Worm (Caenorhabditis elegans): Measurements from ENCODE around the gene idpa-2.

idpa-2 gene

DNA sequence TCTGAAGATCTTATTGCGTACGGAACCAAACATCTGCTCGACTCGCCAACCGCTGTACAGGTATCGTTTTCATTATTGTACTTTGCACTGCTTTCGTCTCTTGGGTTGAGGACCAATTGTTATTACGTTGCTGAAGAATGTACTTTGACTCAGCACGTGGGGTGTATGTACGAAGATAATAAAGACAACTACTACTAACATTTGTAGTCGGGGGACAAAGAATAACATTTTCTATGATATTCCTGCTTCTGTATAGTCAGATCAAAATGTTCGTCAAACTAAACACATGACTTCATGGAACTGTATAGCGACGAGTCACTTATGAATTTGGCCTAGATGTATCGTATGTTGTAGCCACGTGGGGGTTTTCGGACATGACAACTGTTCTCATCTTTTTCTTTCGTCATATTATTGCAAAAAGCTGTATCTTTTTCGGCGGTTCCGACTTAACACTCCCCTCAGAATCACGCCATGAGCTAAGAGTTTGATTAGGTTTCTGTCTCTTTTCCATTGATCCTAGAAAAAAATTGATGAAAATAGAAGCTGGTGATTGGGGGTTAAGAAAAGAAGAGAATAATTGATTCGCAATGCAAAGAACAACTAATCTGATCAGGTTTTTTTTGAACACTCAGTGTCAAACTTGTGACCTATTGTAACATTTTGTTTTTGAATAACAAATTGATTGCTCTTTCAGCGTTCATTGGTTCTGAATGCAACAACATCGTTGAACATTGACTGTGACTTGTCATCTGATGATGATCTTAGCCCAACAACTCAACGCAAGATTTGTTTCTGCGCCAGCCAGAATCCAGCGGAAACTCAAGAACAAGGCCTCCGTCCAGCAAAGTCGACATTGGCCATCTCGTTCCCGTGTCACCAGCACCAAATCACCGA lies 47.7 kb downstream of the idpa-2 start (continued):
- TF ChIP-seq ceh-63 (GFP tag; optimal IDR thresholded peaks at IDR 0.05) = no peak
- no peak for TF ChIP-seq fkh-10 (GFP tag; optimal IDR thresholded peaks at IDR 0.05)
- no peak for TF ChIP-seq xbp-1 (tag; optimal IDR thresholded peaks at IDR 0.05)
- TF ChIP-seq unc-98 (GFP tag; IDR thresholded peaks at IDR 0.05) = no peak
- TF ChIP-seq Y116A8C.19 (tag; optimal IDR thresholded peaks at IDR 0.05; ENCODE audit: borderline replicate concordance) = no peak
- TF ChIP-seq hlh-17 (GFP tag; optimal IDR thresholded peaks at IDR 0.05; ENCODE audit: borderline replicate concordance) = no peak
- no peak for TF ChIP-seq nhr-11 (tag; optimal IDR thresholded peaks at IDR 0.05)
- peak; percentile 36 for TF ChIP-seq blmp-1 (tag; optimal IDR thresholded peaks at IDR 0.05)
- TF ChIP-seq zip-4 (GFP tag; optimal IDR thresholded peaks at IDR 0.05) = no peak
- no peak for TF ChIP-seq nhr-237 (tag; optimal IDR thresholded peaks at IDR 0.05)
- peak; percentile 24 for TF ChIP-seq nhr-47 (tag; optimal IDR thresholded peaks at IDR 0.05)
- TF ChIP-seq unc-30 (tag; optimal IDR thresholded peaks at IDR 0.05) = no peak
- TF ChIP-seq unc-130 (tag; optimal IDR thresholded peaks at IDR 0.05) = peak; percentile 52
- TF ChIP-seq snpc-4 (tag; optimal IDR thresholded peaks at IDR 0.05) = no peak
- peak; percentile 1 for TF ChIP-seq mep-1 (tag; optimal IDR thresholded peaks at IDR 0.05)
- no peak for TF ChIP-seq alr-1 (tag; optimal IDR thresholded peaks at IDR 0.05; ENCODE audit: borderline replicate concordance)
- peak; percentile 62 for TF ChIP-seq nhr-71 (tag; optimal IDR thresholded peaks at IDR 0.05)
- no peak for TF ChIP-seq nhr-77 (tag; optimal IDR thresholded peaks at IDR 0.05)
- no peak for TF ChIP-seq efl-1 (optimal IDR thresholded peaks at IDR 0.05)
- TF ChIP-seq efl-1 (GFP tag; optimal IDR thresholded peaks at IDR 0.05 in 1 of 2) = peak in 1 of 2 experiments; percentile 91
- TF ChIP-seq ceh-82 (tag; optimal IDR thresholded peaks at IDR 0.05) = no peak
- no peak for TF ChIP-seq egl-13 (tag; optimal IDR thresholded peaks at IDR 0.05)
- TF ChIP-seq ceh-88 (GFP tag; IDR thresholded peaks at IDR 0.05) = no peak
- TF ChIP-seq dpl-1 (GFP tag; optimal IDR thresholded peaks at IDR 0.05) = no peak
- no peak for TF ChIP-seq aha-1 (tag; optimal IDR thresholded peaks at IDR 0.05)
- TF ChIP-seq C04F5.9 (tag; optimal IDR thresholded peaks at IDR 0.05) = no peak
- TF ChIP-seq sup-37 (GFP tag; optimal IDR thresholded peaks at IDR 0.05) = no peak
- TF ChIP-seq lsy-2 (tag; optimal IDR thresholded peaks at IDR 0.05) = peak in 1 of 2 experiments; percentile 47
- TF ChIP-seq skn-1 (tag; optimal IDR thresholded peaks at IDR 0.05) = no peak
- no peak for TF ChIP-seq ces-1 (GFP tag; optimal IDR thresholded peaks at IDR 0.05)
- no peak for TF ChIP-seq fkh-8 (tag; optimal IDR thresholded peaks at IDR 0.05)
- no peak for TF ChIP-seq tlp-1 (tag; optimal IDR thresholded peaks at IDR 0.05)
- TF ChIP-seq hpl-2 (GFP tag; optimal IDR thresholded peaks at IDR 0.05) = no peak
- TF ChIP-seq C34B4.2 (tag; optimal IDR thresholded peaks at IDR 0.05) = no peak
- peak; percentile 9 for TF ChIP-seq C16A3.4 (tag; optimal IDR thresholded peaks at IDR 0.05)
- no peak for TF ChIP-seq sptf-1 (tag; optimal IDR thresholded peaks at IDR 0.05)
- no peak for TF ChIP-seq efl-3 (GFP tag; optimal IDR thresholded peaks at IDR 0.05)
- TF ChIP-seq aly-2 (tag; optimal IDR thresholded peaks at IDR 0.05) = peak; percentile 31
- TF ChIP-seq elt-2 (tag; optimal IDR thresholded peaks at IDR 0.05) = no peak
- no peak for TF ChIP-seq tbx-2 (tag; optimal IDR thresholded peaks at IDR 0.05)
- no peak for TF ChIP-seq nhr-76 (tag; optimal IDR thresholded peaks at IDR 0.05)
- TF ChIP-seq mef-2 (tag; optimal IDR thresholded peaks at IDR 0.05) = no peak
- no peak for TF ChIP-seq ama-1 (optimal IDR thresholded peaks at IDR 0.05)
- TF ChIP-seq jun-1 (tag; optimal IDR thresholded peaks at IDR 0.05) = no peak
- TF ChIP-seq F16B12.6 (tag; optimal IDR thresholded peaks at IDR 0.05) = no peak
- TF ChIP-seq unc-62 (GFP tag; optimal IDR thresholded peaks at IDR 0.05) = no peak
- TF ChIP-seq rnt-1 (tag; optimal IDR thresholded peaks at IDR 0.05) = peak; percentile 50
- TF ChIP-seq mdl-1 (tag; optimal IDR thresholded peaks at IDR 0.05) = peak in 1 of 2 experiments; percentile 57
- no peak for TF ChIP-seq irx-1 (tag; optimal IDR thresholded peaks at IDR 0.05)
- no peak for TF ChIP-seq swsn-7 (tag; optimal IDR thresholded peaks at IDR 0.05)
- TF ChIP-seq sox-4 (tag; optimal IDR thresholded peaks at IDR 0.05) = no peak
- no peak for TF ChIP-seq nhr-12 (tag; optimal IDR thresholded peaks at IDR 0.05)
- TF ChIP-seq egl-27 (tag; optimal IDR thresholded peaks at IDR 0.05) = no peak
